Worm (Caenorhabditis elegans) whole organism, L4/young adult: Measurements from ENCODE around the gene F21H7.5.

Experiments used
- W03F9.2 ChIP-seq: fragments of 150-350 bp; optimal IDR thresholded peaks from 2 replicates; lab custom pipeline; 2014; ENCODE audit warnings: missing biosample characterization, missing genetic modification characterization
- dao-5 ChIP-seq: sonication (generic microtip); optimal IDR thresholded peaks from 2 replicates; lab custom pipeline; 2016; ENCODE audit warnings: missing genotype, missing genetic modification characterization, moderate library complexity, missing compliant biosample characterization
- him-1 ChIP-seq: sonication (generic microtip); optimal IDR thresholded peaks from 2 replicates; lab custom pipeline; 2016; ENCODE audit warnings: missing genotype, missing genetic modification reagents, missing genetic modification characterization, missing compliant biosample characterization

- TF ChIP-seq dao-5 (tag; lab: Kevin White, UChicago) (no peak), him-1 (tag; lab: Kevin White, UChicago) (no peak), W03F9.2 (tag; lab: Kevin White, UChicago) (no peak)
Measured at ce11 chrV:16192114-16192513, 45.2 kb upstream of the F21H7.5 start, which contains the start of gene srh-279.
